Fruit fly (Drosophila melanogaster) whole organism, embryonic: ENCODE measurements around the gene Oatp26F.

ENCODE experiments used
- Aef1 ChIP-seq: fragments of 200-800 bp; sonication (Bioruptor generic); IDR thresholded peaks from 3 replicates; pipeline ENCODE4 v1.3.6; 2022; ENCODE audit warnings: missing biosample characterization, missing genetic modification characterization
- Atf-2 ChIP-seq: fragments of 200-800 bp; sonication (Bioruptor generic); optimal IDR thresholded peaks from 2 replicates; lab custom pipeline; 2016; ENCODE audit warnings: missing biosample characterization, missing genetic modification characterization
- Atf3 ChIP-seq: fragments of 200-800 bp; sonication (Bioruptor generic); optimal IDR thresholded peaks from 3 replicates; lab custom pipeline; 2016; ENCODE audit warnings: missing biosample characterization, missing genetic modification characterization
- CG10267 ChIP-seq: fragments of 200-800 bp; sonication (Bioruptor generic); optimal IDR thresholded peaks from 2 replicates; lab custom pipeline; 2018; ENCODE audit warnings: missing biosample characterization, mild to moderate bottlenecking, missing genetic modification characterization, moderate library complexity
- CG10959 ChIP-seq: fragments of 200-800 bp; sonication (Bioruptor generic); IDR thresholded peaks from 2 replicates; pipeline ENCODE4 v1.3.6; 2022; ENCODE audit warnings: missing biosample characterization, missing genetic modification characterization
- CG11456 ChIP-seq: fragments of 200-800 bp; sonication (Bioruptor generic); IDR thresholded peaks from 3 replicates; pipeline ENCODE4 v1.3.6; 2022; ENCODE audit warnings: missing biosample characterization, missing genetic modification characterization
- CG11504 ChIP-seq: fragments of 200-800 bp; sonication (Bioruptor generic); optimal IDR thresholded peaks from 3 replicates; lab custom pipeline; 2019; ENCODE audit warnings: missing biosample characterization, mild to moderate bottlenecking, missing genetic modification characterization, moderate library complexity
- CG14050 ChIP-seq: fragments of 200-800 bp; sonication (Bioruptor generic); IDR thresholded peaks from 3 replicates; pipeline ENCODE4 v1.3.6; 2022; ENCODE audit warnings: missing biosample characterization, missing genetic modification characterization
- CG14965 ChIP-seq: fragments of 200-800 bp; sonication (Bioruptor generic); optimal IDR thresholded peaks from 2 replicates; lab custom pipeline; 2016; ENCODE audit warnings: missing biosample characterization, missing genetic modification characterization, borderline replicate concordance
- CG15011 ChIP-seq: fragments of 200-800 bp; sonication (Bioruptor generic); optimal IDR thresholded peaks from 3 replicates; lab custom pipeline; 2018; ENCODE audit warnings: missing biosample characterization, mild to moderate bottlenecking, missing genetic modification characterization
- CG1603 ChIP-seq: fragments of 200-800 bp; sonication (Bioruptor generic); optimal IDR thresholded peaks from 2 replicates; lab custom pipeline; 2019; ENCODE audit warnings: missing biosample characterization, mild to moderate bottlenecking, missing genetic modification characterization, moderate library complexity
- CG18011 ChIP-seq: fragments of 200-800 bp; sonication (Bioruptor generic); optimal IDR thresholded peaks from 2 replicates; lab custom pipeline; 2017; ENCODE audit warnings: missing biosample characterization, missing genetic modification characterization, mild to moderate bottlenecking, moderate library complexity, missing genotype
- CG18764 ChIP-seq: fragments of 200-800 bp; sonication (Bioruptor generic); optimal IDR thresholded peaks from 3 replicates; lab custom pipeline; 2016; ENCODE audit warnings: missing biosample characterization, missing genetic modification characterization
- CG33557 ChIP-seq: fragments of 200-800 bp; sonication (Bioruptor generic); optimal IDR thresholded peaks from 2 replicates; lab custom pipeline; 2019; ENCODE audit warnings: missing biosample characterization, mild to moderate bottlenecking, missing genetic modification characterization, moderate library complexity
- CG3847 ChIP-seq: fragments of 200-800 bp; sonication (Bioruptor generic); IDR thresholded peaks from 2 replicates; pipeline ENCODE4 v1.3.6; 2022; ENCODE audit warnings: missing biosample characterization, missing genetic modification characterization
- CG4360 ChIP-seq: fragments of 200-800 bp; sonication (Bioruptor generic); IDR thresholded peaks from 2 replicates; pipeline ENCODE4 v1.3.6; 2022; ENCODE audit warnings: missing biosample characterization, missing genetic modification characterization
- CG4854 ChIP-seq: fragments of 200-800 bp; sonication (Bioruptor generic); optimal IDR thresholded peaks from 2 replicates; lab custom pipeline; 2016; ENCODE audit warnings: missing biosample characterization, missing genetic modification characterization, inconsistent platforms
- CG5245 ChIP-seq: fragments of 200-800 bp; sonication (Bioruptor generic); optimal IDR thresholded peaks from 3 replicates; lab custom pipeline; 2016; ENCODE audit warnings: missing biosample characterization, missing genetic modification characterization
- CG6272 ChIP-seq: fragments of 200-800 bp; sonication (Bioruptor generic); IDR thresholded peaks from 2 replicates; pipeline ENCODE4 v1.3.6; 2022; ENCODE audit warnings: missing biosample characterization, missing genetic modification characterization
- CG6689 ChIP-seq: fragments of 200-800 bp; sonication (Bioruptor generic); IDR thresholded peaks from 2 replicates; pipeline ENCODE4 v1.3.6; 2022; ENCODE audit warnings: missing biosample characterization, missing genetic modification characterization
- CG8089 ChIP-seq: fragments of 200-800 bp; sonication (Bioruptor generic); optimal IDR thresholded peaks from 3 replicates; lab custom pipeline; 2016; ENCODE audit warnings: missing biosample characterization, missing genetic modification characterization
- CG8924 ChIP-seq: fragments of 200-800 bp; optimal IDR thresholded peaks from 3 replicates; lab custom pipeline; 2019; ENCODE audit warnings: missing biosample characterization, mild to moderate bottlenecking, missing genetic modification characterization, moderate library complexity
- CG9817 ChIP-seq: fragments of 200-800 bp; sonication (Bioruptor generic); optimal IDR thresholded peaks from 2 replicates; lab custom pipeline; 2018; ENCODE audit warnings: missing biosample characterization, mild to moderate bottlenecking, missing genetic modification characterization, moderate library complexity
- CG9932 ChIP-seq: fragments of 200-800 bp; sonication (Bioruptor generic); IDR thresholded peaks from 2 replicates; pipeline ENCODE4 v1.3.6; 2022; ENCODE audit warnings: missing biosample characterization, missing genetic modification characterization
- Dbx ChIP-seq: fragments of 200-800 bp; sonication (Bioruptor generic); IDR thresholded peaks from 3 replicates; pipeline ENCODE4 v1.3.6; 2022; ENCODE audit warnings: missing biosample characterization, missing genetic modification characterization
- Dll ChIP-seq: fragments of 200-800 bp; sonication (Bioruptor generic); IDR thresholded peaks from 4 replicates; pipeline ENCODE4 v1.3.6; 2022; ENCODE audit warnings: missing biosample characterization, missing genetic modification characterization; ENCODE audit not compliant: partially characterized antibody
- Fer1 ChIP-seq: fragments of 200-800 bp; sonication (Bioruptor generic); optimal IDR thresholded peaks from 2 replicates; lab custom pipeline; 2017; ENCODE audit warnings: missing biosample characterization, mild to moderate bottlenecking, missing genetic modification characterization
- Gug ChIP-seq: fragments of 200-800 bp; sonication (Bioruptor generic); IDR thresholded peaks from 4 replicates; pipeline ENCODE4 v1.3.6; 2022; ENCODE audit warnings: missing biosample characterization, missing genetic modification characterization
- HHEX ChIP-seq: fragments of 200-800 bp; sonication (Bioruptor generic); optimal IDR thresholded peaks from 3 replicates; lab custom pipeline; 2017; ENCODE audit warnings: missing biosample characterization, mild to moderate bottlenecking, missing genetic modification characterization, missing genetic modification reagents
- MTF-1 ChIP-seq: fragments of 200-800 bp; sonication (Bioruptor generic); optimal IDR thresholded peaks from 2 replicates; lab custom pipeline; 2018; ENCODE audit warnings: missing biosample characterization, mild to moderate bottlenecking, missing genetic modification characterization, borderline replicate concordance
- Meics ChIP-seq: fragments of 200-800 bp; sonication (Bioruptor generic); optimal IDR thresholded peaks from 2 replicates; lab custom pipeline; 2017; ENCODE audit warnings: missing biosample characterization, mild to moderate bottlenecking, missing genetic modification characterization
- Ravus ChIP-seq: fragments of 200-800 bp; sonication (Bioruptor generic); IDR thresholded peaks from 2 replicates; pipeline ENCODE4 v1.3.6; 2022; ENCODE audit warnings: missing biosample characterization, missing genetic modification characterization
- Xbp1 ChIP-seq: fragments of 200-800 bp; sonication (Bioruptor generic); optimal IDR thresholded peaks from 3 replicates; lab custom pipeline; 2016; ENCODE audit warnings: missing biosample characterization, mild to moderate bottlenecking, missing genetic modification characterization
- ato ChIP-seq: fragments of 200-800 bp; sonication (Bioruptor generic); IDR thresholded peaks from 2 replicates; pipeline ENCODE4 v1.3.6; 2022; ENCODE audit warnings: missing biosample characterization, missing genetic modification characterization; ENCODE audit not compliant: partially characterized antibody
- cwo ChIP-seq: fragments of 200-800 bp; sonication (Bioruptor generic); optimal IDR thresholded peaks from 3 replicates; lab custom pipeline; 2017; ENCODE audit warnings: missing biosample characterization, missing genetic modification characterization, mild to moderate bottlenecking, moderate library complexity, missing genetic modification reagents
- eve ChIP-seq, 2 experiments: fragments of >200 bp; optimal IDR thresholded peaks; 2 replicates each; lab custom pipeline; 2017; ENCODE audit warnings: missing biosample characterization in 2 of 2, missing genetic modification characterization in 2 of 2
- fd3F ChIP-seq: fragments of 200-800 bp; sonication (Bioruptor generic); optimal IDR thresholded peaks from 2 replicates; lab custom pipeline; 2018; ENCODE audit warnings: missing biosample characterization, mild to moderate bottlenecking, missing genetic modification characterization, moderate library complexity
- hb ChIP-seq: fragments of 200-800 bp; sonication (Bioruptor generic); IDR thresholded peaks from 3 replicates; pipeline ENCODE4 v1.3.6; 2022; ENCODE audit warnings: missing biosample characterization, missing genetic modification characterization; ENCODE audit not compliant: partially characterized antibody
- ind ChIP-seq: fragments of 200-800 bp; sonication (Bioruptor generic); optimal IDR thresholded peaks from 3 replicates; lab custom pipeline; 2016; ENCODE audit warnings: missing biosample characterization, missing genetic modification characterization
- lab ChIP-seq: fragments of 200-800 bp; sonication (Bioruptor generic); optimal IDR thresholded peaks from 3 replicates; lab custom pipeline; 2017; ENCODE audit warnings: missing biosample characterization, missing genetic modification characterization, mild to moderate bottlenecking, moderate library complexity, missing genetic modification reagents
- mirr ChIP-seq: fragments of 200-800 bp; sonication (Bioruptor generic); optimal IDR thresholded peaks from 3 replicates; lab custom pipeline; 2018; ENCODE audit warnings: missing biosample characterization, mild to moderate bottlenecking, missing genetic modification characterization
- mld ChIP-seq: fragments of 200-800 bp; sonication (Bioruptor generic); IDR thresholded peaks from 3 replicates; pipeline ENCODE4 v1.3.6; 2022; ENCODE audit warnings: missing biosample characterization, missing genetic modification characterization; ENCODE audit not compliant: partially characterized antibody
- nau ChIP-seq: fragments of 200-800 bp; sonication (Bioruptor generic); optimal IDR thresholded peaks from 3 replicates; lab custom pipeline; 2017; ENCODE audit warnings: missing biosample characterization, mild to moderate bottlenecking, missing genetic modification characterization, missing genetic modification reagents
- pzg ChIP-seq: fragments of 200-800 bp; sonication (Bioruptor generic); optimal IDR thresholded peaks from 3 replicates; lab custom pipeline; 2018; ENCODE audit warnings: missing biosample characterization, mild to moderate bottlenecking, missing genetic modification characterization, moderate library complexity
- ro ChIP-seq: fragments of 200-800 bp; sonication (Bioruptor generic); IDR thresholded peaks from 2 replicates; pipeline ENCODE4 v1.3.6; 2022; ENCODE audit warnings: missing biosample characterization, missing genetic modification characterization
- sens ChIP-seq: fragments of 200-800 bp; sonication (Bioruptor generic); peaks from one replicate; lab custom pipeline; 2016; ENCODE audit warnings: missing biosample characterization, missing genetic modification characterization
- sisA ChIP-seq: fragments of 200-800 bp; sonication (Bioruptor generic); IDR thresholded peaks from 2 replicates; pipeline ENCODE4 v1.3.6; 2022; ENCODE audit warnings: missing biosample characterization, missing genetic modification characterization
- stwl ChIP-seq: fragments of 200-800 bp; sonication (Bioruptor generic); optimal IDR thresholded peaks from 3 replicates; lab custom pipeline; 2018; ENCODE audit warnings: missing biosample characterization, mild to moderate bottlenecking, missing genetic modification characterization, moderate library complexity
- tup ChIP-seq: fragments of 200-800 bp; sonication (Bioruptor generic); optimal IDR thresholded peaks from 2 replicates; lab custom pipeline; 2016; ENCODE audit warnings: missing biosample characterization, mild to moderate bottlenecking, missing genetic modification characterization, moderate library complexity
- vfl ChIP-seq: fragments of 200-800 bp; sonication (Bioruptor generic); optimal IDR thresholded peaks from 2 replicates; lab custom pipeline; 2016; ENCODE audit warnings: missing biosample characterization, missing genetic modification characterization

Gene Oatp26F

DNA sequence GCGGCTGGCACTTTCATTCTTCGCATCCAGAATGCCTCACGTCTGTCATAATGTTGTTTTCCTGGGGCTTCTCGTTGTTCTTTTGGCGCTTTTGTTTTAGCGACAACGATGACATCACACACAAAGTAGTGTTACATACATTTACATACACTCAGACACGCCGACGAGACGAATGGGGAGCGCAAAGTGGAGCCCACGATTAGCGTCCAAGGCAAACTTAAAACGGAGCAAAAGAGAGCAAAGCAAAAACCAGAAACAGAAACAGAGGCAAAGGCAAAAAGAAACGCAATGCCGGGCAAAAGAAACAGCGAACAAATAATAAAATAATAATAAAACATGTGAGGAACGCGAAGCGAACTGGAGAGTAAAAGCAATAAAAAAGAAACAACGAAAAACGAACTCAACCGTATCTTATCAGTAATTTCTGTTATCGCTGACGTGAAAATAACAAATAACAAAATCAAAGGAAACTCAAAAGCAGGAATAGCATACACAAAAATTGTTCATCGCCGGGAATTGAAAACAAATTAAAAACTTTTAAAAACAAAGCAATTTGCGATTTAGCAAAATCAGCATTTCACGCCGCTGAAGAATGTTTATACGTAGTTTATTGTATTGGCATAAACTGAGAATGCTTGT lies 12.3 kb upstream of the Oatp26F start (continued):
- TF ChIP-seq Fer1 (GFP tag; lab: Kevin White, UChicago), result no peak
- TF ChIP-seq cwo, result no peak
- TF ChIP-seq CG18764 (GFP tag; lab: Kevin White, UChicago), result no peak
- no peak for TF ChIP-seq fd3F
- no peak for TF ChIP-seq CG33557
- TF ChIP-seq MTF-1 (GFP tag; lab: Kevin White, UChicago), result no peak
- TF ChIP-seq Ravus, result no peak
- no peak for TF ChIP-seq mld (GFP tag; lab: Robert Waterston, UW)
- TF ChIP-seq CG10959 (GFP tag; lab: Robert Waterston, UW), result no peak
- no peak for TF ChIP-seq Aef1
- TF ChIP-seq CG3847 (GFP tag; lab: Robert Waterston, UW), result no peak
- no peak for TF ChIP-seq ato
- no peak for TF ChIP-seq hb (GFP tag; lab: Robert Waterston, UW)
- TF ChIP-seq ind (GFP tag; lab: Kevin White, UChicago), result no peak
- peak in 1 of 2 experiments; percentile 53 for TF ChIP-seq eve (GFP tag; optimal IDR thresholded peaks at IDR 0.05; lab: Kevin White, UChicago)
- TF ChIP-seq Xbp1 (GFP tag; lab: Kevin White, UChicago), result no peak
- TF ChIP-seq CG18011 (GFP tag; lab: Kevin White, UChicago), result peak; percentile 2
- peak; percentile 15 for TF ChIP-seq sens (GFP tag; lab: Kevin White, UChicago)
- no peak for TF ChIP-seq ro
- TF ChIP-seq CG9817, result no peak
- no peak for TF ChIP-seq Meics (GFP tag; lab: Kevin White, UChicago)
- no peak for TF ChIP-seq sisA
- no peak for TF ChIP-seq CG1603 (tag; lab: Kevin White, UChicago)
- TF ChIP-seq CG6272 (GFP tag; lab: Robert Waterston, UW), result no peak
- no peak for TF ChIP-seq lab (GFP tag; lab: Kevin White, UChicago)
- no peak for TF ChIP-seq HHEX (GFP tag; lab: Kevin White, UChicago)
- TF ChIP-seq CG15011 (GFP tag; lab: Kevin White, UChicago), result no peak
- peak; percentile 37 for TF ChIP-seq Atf3 (GFP tag; lab: Kevin White, UChicago)
- no peak for TF ChIP-seq Gug (GFP tag; lab: Robert Waterston, UW)
- TF ChIP-seq CG6689 (GFP tag; lab: Robert Waterston, UW), result no peak
- TF ChIP-seq CG14050, result no peak
- TF ChIP-seq CG11456 (GFP tag; lab: Robert Waterston, UW), result no peak
- no peak for TF ChIP-seq CG14965
- no peak for TF ChIP-seq nau (GFP tag; lab: Kevin White, UChicago)
- TF ChIP-seq vfl (GFP tag; lab: Kevin White, UChicago), result no peak
- TF ChIP-seq CG8924, result peak; percentile 8
- no peak for TF ChIP-seq CG8089 (GFP tag; lab: Kevin White, UChicago)
- no peak for TF ChIP-seq pzg (GFP tag; lab: Kevin White, UChicago)
- peak; percentile 8 for TF ChIP-seq mirr (GFP tag; lab: Kevin White, UChicago)
- TF ChIP-seq CG4360 (GFP tag; lab: Robert Waterston, UW), result no peak
- TF ChIP-seq CG11504 (tag; lab: Kevin White, UChicago), result no peak
- no peak for TF ChIP-seq CG4854
- no peak for TF ChIP-seq Atf-2 (GFP tag; lab: Kevin White, UChicago)
- no peak for TF ChIP-seq CG10267 (tag; lab: Kevin White, UChicago)
- TF ChIP-seq Dbx (GFP tag; lab: Robert Waterston, UW), result no peak
- no peak for TF ChIP-seq CG9932 (GFP tag; lab: Robert Waterston, UW)
- no peak for TF ChIP-seq Dll (GFP tag; lab: Robert Waterston, UW)
- TF ChIP-seq stwl (tag; lab: Kevin White, UChicago), result no peak
- no peak for TF ChIP-seq tup (GFP tag; lab: Kevin White, UChicago)
- no peak for TF ChIP-seq CG5245 (GFP tag; lab: Kevin White, UChicago)
